Worm (Caenorhabditis elegans) whole organism, late embryonic: ENCODE measurements around the gene Y14H12B.1.

Experiments
- ceh-19 ChIP-seq: fragments of 200-800 bp; sonication (Bioruptor generic); optimal IDR thresholded peaks from 2 replicates; lab custom pipeline; 2018; ENCODE audit warnings: mild to moderate bottlenecking, missing genetic modification characterization, missing compliant biosample characterization
- ceh-30 ChIP-seq: fragments of 150-350 bp; optimal IDR thresholded peaks from 2 replicates; lab custom pipeline; 2014; ENCODE audit warnings: missing biosample characterization, missing genetic modification characterization

DNA sequence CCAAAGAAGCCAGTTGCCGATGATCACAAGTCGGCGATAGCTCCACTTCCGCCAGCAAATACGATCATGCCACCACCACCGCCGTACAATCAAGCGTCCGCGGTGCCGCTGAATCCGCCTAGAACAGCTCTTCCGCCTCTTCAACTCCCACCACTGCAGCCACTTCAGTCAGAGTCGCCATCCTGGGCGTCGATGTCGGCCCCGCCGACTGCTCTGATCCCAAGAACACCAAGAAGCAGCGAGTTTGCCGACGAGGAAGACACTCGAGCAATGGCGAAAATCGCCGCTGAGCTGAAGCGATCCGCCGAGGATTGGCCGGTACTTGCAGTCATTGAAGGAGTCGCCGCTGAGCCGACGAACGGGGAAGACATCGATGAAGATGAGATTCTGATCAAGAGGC, 33.8 kb downstream of the Y14H12B.1 start:
- no peak for TF ChIP-seq ceh-30 (tag; lab: Kevin White, UChicago)
- no peak for TF ChIP-seq ceh-19 (GFP tag; lab: Kevin White, UChicago)
